Worm (Caenorhabditis elegans) whole organism, late embryonic: ENCODE results near the gene Y36E3A.2.

Source experiments
- K09A11.1 ChIP-seq: sonication (generic microtip); optimal IDR thresholded peaks from 2 replicates; lab custom pipeline; 2017; ENCODE audit warnings: antibody characterized with exemption, mild to moderate bottlenecking, missing genetic modification characterization, missing compliant biosample characterization; ENCODE audit not compliant: insufficient read depth
- T23F11.4 ChIP-seq: fragments of 200-800 bp; sonication (Bioruptor generic); optimal IDR thresholded peaks from 2 replicates; lab custom pipeline; 2018; ENCODE audit warnings: mild to moderate bottlenecking, missing genetic modification characterization, missing compliant biosample characterization
- Y22D7AL.16 ChIP-seq: sonication (generic microtip); optimal IDR thresholded peaks from 2 replicates; lab custom pipeline; 2016; ENCODE audit warnings: missing genetic modification characterization, missing compliant biosample characterization
- ahr-1 ChIP-seq: sonication (generic microtip); optimal IDR thresholded peaks from 2 replicates; lab custom pipeline; 2016; ENCODE audit warnings: missing genetic modification characterization, missing compliant biosample characterization
- ceh-2 ChIP-seq: sonication (generic microtip); optimal IDR thresholded peaks from 2 replicates; lab custom pipeline; 2016; ENCODE audit warnings: missing genotype, missing genetic modification characterization, missing compliant biosample characterization
- che-1 ChIP-seq: sonication (generic microtip); optimal IDR thresholded peaks from 2 replicates; lab custom pipeline; 2016; ENCODE audit warnings: mild to moderate bottlenecking, missing genetic modification characterization, missing compliant biosample characterization
- fkh-10 ChIP-seq: fragments of 150-350 bp; optimal IDR thresholded peaks from 2 replicates; lab custom pipeline; 2014; ENCODE audit warnings: missing biosample characterization, missing genetic modification reagents, missing genetic modification characterization
- mec-3 ChIP-seq: sonication (generic microtip); optimal IDR thresholded peaks from 2 replicates; lab custom pipeline; 2016; ENCODE audit warnings: borderline replicate concordance, missing genetic modification characterization, missing compliant biosample characterization
- tbx-2 ChIP-seq: sonication (generic microtip); optimal IDR thresholded peaks from 2 replicates; lab custom pipeline; 2016; ENCODE audit warnings: missing genetic modification characterization, missing compliant biosample characterization
- unc-3 ChIP-seq, 2 experiments: fragments of 200-800 bp in 1 of 2; sonication (Bioruptor generic) in 1 of 2; sonication (generic microtip) in 1 of 2; conservative IDR thresholded peaks in 1 of 2; optimal IDR thresholded peaks in 1 of 2; 2 replicates each; pipeline versions ENCODE4 v1.3.6 to Lab custom; 2016 to 2022; ENCODE audit warnings: missing compliant biosample characterization in 2 of 2, missing genetic modification characterization in 2 of 2, missing genetic modification reagents in 1 of 2

The Y36E3A.2 gene

DNA sequence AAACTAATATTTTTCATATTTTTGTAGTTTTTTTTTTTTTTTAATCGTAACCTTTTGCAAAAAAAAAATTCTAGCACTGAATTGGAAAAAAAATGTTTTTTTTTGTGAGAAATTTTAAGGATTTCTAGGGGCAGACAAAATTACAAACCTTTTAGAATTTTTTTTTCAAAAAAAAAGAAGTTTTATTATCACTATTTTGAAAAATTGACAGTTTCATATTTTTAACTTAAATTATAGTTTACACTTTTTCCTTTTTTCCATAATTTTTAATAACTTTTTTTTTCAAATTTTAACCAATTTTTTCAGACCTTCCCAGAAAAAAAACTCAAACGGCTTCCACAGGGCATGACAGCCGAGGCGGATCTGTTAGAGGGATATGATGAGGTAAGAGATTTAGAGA is 45.2 kb downstream of the Y36E3A.2 start, which contains the start of gene dpf-1:
Gene dpf-1, plus strand, starts transcription at position 301 of the 400 bp plus-strand sequence.
- TF ChIP-seq unc-3 (GFP tag; conservative IDR thresholded peaks at IDR 0.05; lab: Robert Waterston, UW) (no peak), unc-3 (tag; optimal IDR thresholded peaks at IDR 0.05; lab: Kevin White, UChicago) (no peak), tbx-2 (tag; lab: Kevin White, UChicago) (no peak), ceh-2 (tag; lab: Kevin White, UChicago) (no peak), ahr-1 (tag; lab: Kevin White, UChicago) (no peak), fkh-10 (GFP tag; lab: Kevin White, UChicago) (no peak), mec-3 (tag; lab: Kevin White, UChicago) (no peak), T23F11.4 (GFP tag; lab: Kevin White, UChicago) (no peak), K09A11.1 (tag; lab: Kevin White, UChicago) (no peak), che-1 (tag; lab: Kevin White, UChicago) (no peak), Y22D7AL.16 (no peak)
